1 fruit fly cellular context compared by ENCODE assay signal in the genomic region with DNA sequence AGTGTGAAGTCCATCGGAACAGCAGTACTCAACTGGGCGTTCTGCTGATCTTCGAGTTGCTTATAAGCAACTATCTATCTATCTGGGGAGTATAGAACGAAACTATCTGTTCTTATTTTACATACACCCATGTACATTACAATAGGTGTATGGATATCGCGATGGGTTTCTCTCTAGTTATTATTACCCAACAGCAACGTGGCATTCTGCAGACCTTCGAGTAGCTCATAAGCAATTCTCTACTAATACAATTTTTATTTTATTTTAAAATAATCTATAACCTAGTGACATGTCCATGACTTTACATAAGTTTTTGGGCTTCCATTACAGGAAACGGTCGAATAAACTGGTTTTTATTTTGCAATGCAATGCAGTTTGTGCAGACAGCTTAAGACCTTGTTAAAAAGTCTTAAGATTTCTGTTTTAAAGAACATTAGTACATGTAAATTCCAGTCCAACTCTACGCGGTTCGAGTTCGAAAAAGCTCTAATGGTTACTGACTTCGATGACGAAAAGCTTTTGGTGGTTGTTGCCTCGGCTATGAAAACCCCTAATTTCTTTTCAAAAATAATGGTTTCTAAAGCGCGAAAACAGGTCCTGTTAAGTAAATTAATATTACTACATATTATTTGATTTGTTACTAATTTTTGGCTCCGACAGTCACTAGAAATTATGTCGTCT.
TF ChIP-seq lines count a peak whose summit lies in the region.

Gene Cyp6a16 (minus strand): TSS at position 36 of the 681 bp plus-strand sequence.

TF ChIP-seq in whole organism, embryonic, 481 proteins besides CTCF, POLR2A, EP300 and RAD21 (continued from another document):
- TF ChIP-seq MBD-R2 (GFP tag; IDR thresholded peaks at IDR 0.05; lab: Robert Waterston, UW): no peak
- no peak for TF ChIP-seq tin (GFP tag; optimal IDR thresholded peaks at IDR 0.05; lab: Kevin White, UChicago)
- TF ChIP-seq oc (tag; optimal IDR thresholded peaks at IDR 0.05; lab: Kevin White, UChicago): no peak
- no peak for TF ChIP-seq CG31224 (GFP tag; IDR thresholded peaks at IDR 0.05; lab: Robert Waterston, UW)
- no peak for TF ChIP-seq BtbVII (GFP tag; optimal IDR thresholded peaks at IDR 0.05; lab: Kevin White, UChicago)
- TF ChIP-seq CG18476 (GFP tag; optimal IDR thresholded peaks at IDR 0.05; lab: Kevin White, UChicago): no peak
- TF ChIP-seq mld (GFP tag; IDR thresholded peaks at IDR 0.05; lab: Robert Waterston, UW; ENCODE audit: partially characterized antibody): no peak
